Fruit fly (Drosophila melanogaster) whole organism, embryonic: ENCODE measurements around the gene CG14395.

ENCODE experiments used
- Abd-B ChIP-seq: fragments of 200-800 bp; sonication (Bioruptor generic); optimal IDR thresholded peaks from 2 replicates; lab custom pipeline; 2018; ENCODE audit warnings: missing biosample characterization, mild to moderate bottlenecking, missing genetic modification characterization, moderate library complexity
- Awh ChIP-seq: fragments of 200-800 bp; sonication (Bioruptor generic); IDR thresholded peaks from 2 replicates; pipeline ENCODE4, ENCODE4 v1.3.6; 2022; ENCODE audit warnings: missing biosample characterization, missing genetic modification characterization
- CG10209 ChIP-seq: fragments of 200-800 bp; sonication (Bioruptor generic); optimal IDR thresholded peaks from 3 replicates; lab custom pipeline; 2017; ENCODE audit warnings: missing biosample characterization, mild to moderate bottlenecking, missing genetic modification characterization, missing genetic modification reagents
- CG11695 ChIP-seq: fragments of 200-800 bp; sonication (Bioruptor generic); IDR thresholded peaks from 3 replicates; pipeline ENCODE4 v1.3.6; 2022; ENCODE audit warnings: missing biosample characterization, missing genetic modification characterization
- CG15514 ChIP-seq: fragments of 200-800 bp; sonication (Bioruptor generic); optimal IDR thresholded peaks from 3 replicates; lab custom pipeline; 2017; ENCODE audit warnings: missing biosample characterization, missing genetic modification characterization, mild to moderate bottlenecking, moderate library complexity, missing genetic modification reagents
- CG17912 ChIP-seq: fragments of 200-800 bp; sonication (Bioruptor generic); optimal IDR thresholded peaks from 2 replicates; lab custom pipeline; 2018; ENCODE audit warnings: missing biosample characterization, mild to moderate bottlenecking, missing genetic modification characterization
- CG1832 ChIP-seq: fragments of 200-800 bp; sonication (Bioruptor generic); optimal IDR thresholded peaks from 2 replicates; lab custom pipeline; 2017; ENCODE audit warnings: missing biosample characterization, mild to moderate bottlenecking, missing genetic modification characterization, inconsistent platforms
- CG31224 ChIP-seq: fragments of 200-800 bp; sonication (Bioruptor generic); IDR thresholded peaks from 2 replicates; pipeline ENCODE4 v1.3.6; 2022; ENCODE audit warnings: missing biosample characterization, missing genetic modification characterization
- CG32772 ChIP-seq: fragments of 200-800 bp; sonication (Bioruptor generic); IDR thresholded peaks from 2 replicates; pipeline ENCODE4 v1.3.6; 2022; ENCODE audit warnings: missing biosample characterization, missing genetic modification characterization
- CG3995 ChIP-seq: fragments of 200-800 bp; sonication (Bioruptor generic); optimal IDR thresholded peaks from 3 replicates; lab custom pipeline; 2016; ENCODE audit warnings: missing biosample characterization, missing genetic modification characterization
- CG42726 ChIP-seq: fragments of 200-800 bp; sonication (Bioruptor generic); IDR thresholded peaks from 2 replicates; pipeline ENCODE4 v1.3.6; 2022; ENCODE audit warnings: missing biosample characterization, missing genetic modification characterization; ENCODE audit not compliant: partially characterized antibody
- CG6683 ChIP-seq: fragments of 200-800 bp; sonication (Bioruptor generic); optimal IDR thresholded peaks from 2 replicates; lab custom pipeline; 2017; ENCODE audit warnings: missing biosample characterization, mild to moderate bottlenecking, missing genetic modification characterization, missing genetic modification reagents
- CG6765 ChIP-seq: fragments of 200-800 bp; sonication (Bioruptor generic); optimal IDR thresholded peaks from 3 replicates; lab custom pipeline; 2017; ENCODE audit warnings: missing biosample characterization, mild to moderate bottlenecking, missing genetic modification characterization
- CG8281 ChIP-seq: fragments of 200-800 bp; sonication (Bioruptor generic); optimal IDR thresholded peaks from 2 replicates; lab custom pipeline; 2018; ENCODE audit warnings: missing biosample characterization, mild to moderate bottlenecking, missing genetic modification characterization, moderate library complexity
- CG8359 ChIP-seq: fragments of 200-800 bp; sonication (Bioruptor generic); optimal IDR thresholded peaks from 2 replicates; lab custom pipeline; 2017; ENCODE audit warnings: missing biosample characterization, mild to moderate bottlenecking, missing genetic modification characterization, borderline replicate concordance
- CG8924 ChIP-seq: fragments of 200-800 bp; optimal IDR thresholded peaks from 3 replicates; lab custom pipeline; 2019; ENCODE audit warnings: missing biosample characterization, mild to moderate bottlenecking, missing genetic modification characterization, moderate library complexity
- CG9932 ChIP-seq: fragments of 200-800 bp; sonication (Bioruptor generic); IDR thresholded peaks from 2 replicates; pipeline ENCODE4 v1.3.6; 2022; ENCODE audit warnings: missing biosample characterization, missing genetic modification characterization
- Deaf1 ChIP-seq: fragments of 200-800 bp; optimal IDR thresholded peaks from 3 replicates; lab custom pipeline; 2019; ENCODE audit warnings: missing biosample characterization, mild to moderate bottlenecking, missing genetic modification characterization, moderate library complexity
- ERR ChIP-seq: fragments of 200-800 bp; sonication (Bioruptor generic); optimal IDR thresholded peaks from 2 replicates; lab custom pipeline; 2016; ENCODE audit warnings: missing biosample characterization, missing genetic modification characterization
- Fer1 ChIP-seq: fragments of 200-800 bp; sonication (Bioruptor generic); optimal IDR thresholded peaks from 2 replicates; lab custom pipeline; 2017; ENCODE audit warnings: missing biosample characterization, mild to moderate bottlenecking, missing genetic modification characterization
- Fer3 ChIP-seq: fragments of 200-800 bp; sonication (Bioruptor generic); optimal IDR thresholded peaks from 2 replicates; lab custom pipeline; 2018; ENCODE audit warnings: missing biosample characterization, mild to moderate bottlenecking, missing genetic modification characterization, moderate library complexity
- Hey ChIP-seq: fragments of 200-800 bp; sonication (Bioruptor generic); optimal IDR thresholded peaks from 3 replicates; lab custom pipeline; 2018; ENCODE audit warnings: missing biosample characterization, mild to moderate bottlenecking, missing genetic modification characterization
- Hmr ChIP-seq: fragments of 200-800 bp; sonication (Bioruptor generic); optimal IDR thresholded peaks from 3 replicates; lab custom pipeline; 2017; ENCODE audit warnings: mild to moderate bottlenecking, missing biosample characterization, missing genetic modification reagents, missing genetic modification characterization
- Med ChIP-seq: fragments of 200-800 bp; sonication (Bioruptor generic); peaks from one replicate; lab custom pipeline; 2016; ENCODE audit warnings: missing biosample characterization, missing genetic modification characterization, mild to moderate bottlenecking, inconsistent platforms, moderate library complexity
- Meics ChIP-seq: fragments of 200-800 bp; sonication (Bioruptor generic); optimal IDR thresholded peaks from 2 replicates; lab custom pipeline; 2017; ENCODE audit warnings: missing biosample characterization, mild to moderate bottlenecking, missing genetic modification characterization
- NFAT ChIP-seq: fragments of 200-800 bp; sonication (Bioruptor generic); IDR thresholded peaks from 2 replicates; pipeline ENCODE4 v1.3.6; 2022; ENCODE audit warnings: missing biosample characterization, missing genetic modification characterization
- Sox102F ChIP-seq: fragments of 200-800 bp; sonication (Bioruptor generic); optimal IDR thresholded peaks from 2 replicates; lab custom pipeline; 2018; ENCODE audit warnings: missing biosample characterization, mild to moderate bottlenecking, missing genetic modification characterization, moderate library complexity
- Trl ChIP-seq, 3 experiments: fragments of >200 bp in 2 of 3; fragments of 200-800 bp in 1 of 3; sonication (Bioruptor generic) in 1 of 3; optimal IDR thresholded peaks; 2 replicates in 1 of 3; 3 replicates in 2 of 3; lab custom pipeline; 2016 to 2017; ENCODE audit warnings: missing biosample characterization in 1 of 3, missing genetic modification characterization in 1 of 3
- abd-A ChIP-seq: fragments of 200-800 bp; sonication (Bioruptor generic); optimal IDR thresholded peaks from 3 replicates; lab custom pipeline; 2019; ENCODE audit warnings: missing biosample characterization, mild to moderate bottlenecking, missing genetic modification characterization, moderate library complexity
- ato ChIP-seq: fragments of 200-800 bp; sonication (Bioruptor generic); IDR thresholded peaks from 2 replicates; pipeline ENCODE4 v1.3.6; 2022; ENCODE audit warnings: missing biosample characterization, missing genetic modification characterization; ENCODE audit not compliant: partially characterized antibody
- bigmax ChIP-seq: fragments of 200-800 bp; sonication (Bioruptor generic); optimal IDR thresholded peaks from 2 replicates; lab custom pipeline; 2018; ENCODE audit warnings: missing biosample characterization, mild to moderate bottlenecking, missing genetic modification characterization
- jigr1 ChIP-seq: fragments of 200-800 bp; sonication (Bioruptor generic); IDR thresholded peaks from 3 replicates; pipeline ENCODE4 v1.3.6; 2022; ENCODE audit warnings: missing biosample characterization, missing genetic modification characterization
- lov ChIP-seq, 2 experiments: fragments of 200-800 bp in 1 of 2; fragments of >200 bp in 1 of 2; sonication (Bioruptor generic) in 1 of 2; IDR thresholded peaks in 1 of 2; optimal IDR thresholded peaks in 1 of 2; 2 replicates in 1 of 2; 3 replicates in 1 of 2; pipeline versions ENCODE4 v1.3.6 to Lab custom; 2017 to 2022; ENCODE audit warnings: missing biosample characterization in 1 of 2, missing genetic modification characterization in 1 of 2
- onecut ChIP-seq: fragments of 200-800 bp; sonication (Bioruptor generic); IDR thresholded peaks from 2 replicates; pipeline ENCODE4 v1.3.6; 2022; ENCODE audit warnings: missing biosample characterization, missing genetic modification characterization
- phol ChIP-seq: fragments of 200-800 bp; sonication (Bioruptor generic); optimal IDR thresholded peaks from 3 replicates; lab custom pipeline; 2018; ENCODE audit warnings: missing biosample characterization, mild to moderate bottlenecking, missing genetic modification characterization, moderate library complexity
- sd ChIP-seq: fragments of 200-800 bp; sonication (Bioruptor generic); optimal IDR thresholded peaks from 3 replicates; lab custom pipeline; 2018; ENCODE audit warnings: missing biosample characterization, mild to moderate bottlenecking, missing genetic modification characterization, moderate library complexity
- sr ChIP-seq: fragments of 200-800 bp; sonication (Bioruptor generic); IDR thresholded peaks from 3 replicates; pipeline ENCODE4 v1.3.6; 2022; ENCODE audit warnings: missing biosample characterization, missing genetic modification characterization
- trem ChIP-seq: fragments of 200-800 bp; optimal IDR thresholded peaks from 3 replicates; lab custom pipeline; 2019; ENCODE audit warnings: missing biosample characterization, mild to moderate bottlenecking, missing genetic modification characterization, moderate library complexity
- unc-4 ChIP-seq: fragments of 200-800 bp; sonication (Bioruptor generic); IDR thresholded peaks from 2 replicates; pipeline ENCODE4 v1.3.6; 2022; ENCODE audit warnings: missing biosample characterization, missing genetic modification characterization; ENCODE audit not compliant: partially characterized antibody
- zf30C ChIP-seq: fragments of 200-800 bp; sonication (Bioruptor generic); optimal IDR thresholded peaks from 3 replicates; lab custom pipeline; 2018; ENCODE audit warnings: missing biosample characterization, mild to moderate bottlenecking, missing genetic modification characterization

CG14395 gene

DNA sequence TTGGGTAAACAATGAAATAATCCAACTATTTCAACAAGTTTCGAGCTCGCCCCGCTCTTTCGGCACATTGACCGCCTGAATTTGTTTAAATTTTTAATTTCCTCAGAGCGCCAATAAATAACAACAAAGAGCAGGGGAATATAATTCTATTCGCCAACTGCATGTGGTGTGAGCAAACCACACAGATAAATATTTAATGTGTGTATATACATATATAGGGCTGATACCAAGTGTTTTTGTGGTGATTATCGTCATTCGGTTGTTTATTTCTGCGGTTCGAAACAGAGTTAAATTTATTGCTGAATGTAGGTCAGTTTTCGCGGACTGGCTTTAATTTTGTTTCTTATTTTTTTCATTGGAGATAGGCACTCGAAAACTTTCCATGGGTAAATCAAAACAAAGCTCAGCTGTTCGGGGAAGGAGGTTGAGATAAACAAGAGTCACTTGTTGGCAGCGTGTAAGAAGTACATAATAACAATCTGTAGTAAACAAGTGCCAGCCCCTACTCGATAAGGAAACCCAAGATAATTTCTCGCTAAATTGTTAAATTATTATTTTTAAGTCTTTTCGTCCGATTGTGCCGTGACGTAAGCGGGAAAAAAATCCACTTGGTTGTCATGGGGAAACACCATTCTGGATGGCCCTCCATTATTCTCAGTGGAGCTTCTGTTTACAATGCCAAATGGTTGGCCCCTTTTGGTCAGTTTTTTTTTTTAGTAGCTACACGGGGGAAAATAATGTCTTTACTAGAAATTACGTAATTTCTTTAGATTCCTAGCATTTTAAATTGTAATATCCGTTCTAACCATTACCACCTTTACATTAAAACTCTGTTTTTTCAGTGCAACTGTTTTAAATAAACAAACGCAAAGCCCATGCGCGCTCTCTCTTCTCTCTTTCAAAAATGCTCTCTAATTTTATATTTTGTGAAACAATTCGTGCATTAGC is 55.2 kb downstream of the CG14395 start (continued):
- 0 out of 2 replicates have a peak, but pooled peaks have one; percentile 21 for TF ChIP-seq Awh (GFP tag; lab: Robert Waterston, UW)
- TF ChIP-seq, all 482 proteins: peak for 248

- no peak for TF ChIP-seq CG1832 (GFP tag; lab: Kevin White, UChicago)
- peak; percentile 93 for TF ChIP-seq ERR (GFP tag; lab: Kevin White, UChicago)
- TF ChIP-seq Med (GFP tag; lab: Kevin White, UChicago): peak; percentile 31
- TF ChIP-seq CG32772: 0 out of 2 replicates have a peak, but pooled peaks have one; percentile 5
- peak; percentile 75 for TF ChIP-seq onecut (GFP tag; lab: Robert Waterston, UW)
- 0 out of 2 replicates have a peak, but pooled peaks have one; percentile 0 for TF ChIP-seq CG31224 (GFP tag; lab: Robert Waterston, UW)
- peak; percentile 52 for TF ChIP-seq abd-A (tag; lab: Kevin White, UChicago)
- TF ChIP-seq Hey: peak; percentile 27
- TF ChIP-seq Deaf1 (tag; lab: Kevin White, UChicago): peak; percentile 60
- TF ChIP-seq CG8359 (GFP tag; lab: Kevin White, UChicago): no peak
- TF ChIP-seq sd (tag; lab: Kevin White, UChicago): peak; percentile 62
- TF ChIP-seq sr: 0 out of 3 replicates have a peak, but pooled peaks have one; percentile 26
- TF ChIP-seq NFAT (GFP tag; lab: Robert Waterston, UW): no peak
- TF ChIP-seq, all 482 proteins: peak for 10
Observed at dm6 chr3R:12718536-12719033, 56.0 kb downstream of the CG14395 start.

DNA sequence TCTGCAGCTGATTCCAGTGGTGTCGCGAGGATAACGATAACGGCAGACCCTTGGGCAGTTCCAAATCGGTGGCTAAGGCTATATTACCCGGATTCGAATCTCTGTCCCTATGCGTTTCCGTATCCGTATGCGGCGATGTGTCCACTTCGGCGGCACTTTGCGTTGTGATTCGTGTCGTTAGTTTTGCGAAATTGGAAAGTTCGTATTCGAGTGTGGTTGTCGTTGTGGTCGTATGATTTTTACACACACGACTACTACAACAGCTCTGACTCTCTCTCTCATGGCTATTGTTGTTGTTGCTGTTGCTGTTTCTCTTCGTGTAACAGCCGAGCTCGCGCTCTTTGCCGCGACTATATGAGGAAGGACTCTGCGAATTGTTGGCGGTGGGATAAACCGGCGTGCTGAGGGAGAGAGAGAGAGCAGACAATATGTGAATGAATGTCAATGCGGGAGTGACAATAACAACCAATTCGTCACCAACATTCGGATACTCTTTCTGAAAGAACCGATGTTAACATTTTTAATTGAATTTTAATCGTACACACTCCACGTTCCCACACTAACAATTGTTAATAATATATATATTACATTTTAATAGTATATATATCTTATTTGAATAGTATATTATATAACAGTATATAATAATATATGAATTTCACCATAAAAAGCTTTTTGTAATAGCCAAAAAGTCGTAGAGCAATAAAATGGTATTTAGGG is 57.2 kb downstream of the CG14395 start:
- TF ChIP-seq CG8924 (tag; lab: Kevin White, UChicago) (peak; percentile 24), Trl (optimal IDR thresholded peaks at IDR 0.05; lab: Kevin White, UChicago) (peak; percentile 71 to 90), Trl (GFP tag; optimal IDR thresholded peaks at IDR 0.05; lab: Kevin White, UChicago) (no peak), lov (optimal IDR thresholded peaks at IDR 0.05; lab: Kevin White, UChicago) (no peak), lov (GFP tag; IDR thresholded peaks at IDR 0.05; lab: Robert Waterston, UW) (0 out of 3 replicates have a peak, but pooled peaks have one; percentile 17), CG9932 (GFP tag; lab: Robert Waterston, UW) (no peak), CG8281 (tag; lab: Kevin White, UChicago) (peak; percentile 28), CG6683 (GFP tag; lab: Kevin White, UChicago) (peak; percentile 31), jigr1 (GFP tag; lab: Robert Waterston, UW) (no peak), unc-4 (peak; percentile 20; the same call in 1 of the 2 replicates), Meics (peak; percentile 40), CG10209 (GFP tag; lab: Kevin White, UChicago) (peak; percentile 2), CG17912 (GFP tag; lab: Kevin White, UChicago) (no peak), Hmr (GFP tag; lab: Kevin White, UChicago) (peak; percentile 41), Abd-B (peak; percentile 26), Sox102F (GFP tag; lab: Kevin White, UChicago) (peak; percentile 43), Fer1 (GFP tag; lab: Kevin White, UChicago) (peak; percentile 60), ato (GFP tag; lab: Robert Waterston, UW) (peak; percentile 37; the same call in 1 of the 2 replicates), Fer3 (tag; lab: Kevin White, UChicago) (peak; percentile 42), trem (tag; lab: Kevin White, UChicago) (peak; percentile 17), CG42726 (0 out of 2 replicates have a peak, but pooled peaks have one; percentile 29), CG3995 (GFP tag; lab: Kevin White, UChicago) (no peak), CG15514 (GFP tag; lab: Kevin White, UChicago) (peak; percentile 33), bigmax (GFP tag; lab: Kevin White, UChicago) (no peak), Med (GFP tag; lab: Kevin White, UChicago) (peak; percentile 73), phol (tag; lab: Kevin White, UChicago) (peak; percentile 40), zf30C (GFP tag; lab: Kevin White, UChicago) (no peak), CG8359 (GFP tag; lab: Kevin White, UChicago) (no peak), CG11695 (GFP tag; lab: Robert Waterston, UW) (0 out of 3 replicates have a peak, but pooled peaks have one; percentile 36), CG6765 (GFP tag; lab: Kevin White, UChicago) (peak; percentile 11)
